Worm (Caenorhabditis elegans): ENCODE data around the gene C34F11.8.

C34F11.8 gene

ce11 chrII:5234728-5235127 lies 24.0 kb upstream of the C34F11.8 start:
- TF ChIP-seq egl-18 (GFP tag; IDR thresholded peaks at IDR 0.05) (no peak), nhr-80 (tag; optimal IDR thresholded peaks at IDR 0.05) (peak; percentile 52), cebp-1 (GFP tag; IDR thresholded peaks at IDR 0.05) (no peak), cebp-1 (tag; optimal IDR thresholded peaks at IDR 0.05) (peak; percentile 74)

DNA sequence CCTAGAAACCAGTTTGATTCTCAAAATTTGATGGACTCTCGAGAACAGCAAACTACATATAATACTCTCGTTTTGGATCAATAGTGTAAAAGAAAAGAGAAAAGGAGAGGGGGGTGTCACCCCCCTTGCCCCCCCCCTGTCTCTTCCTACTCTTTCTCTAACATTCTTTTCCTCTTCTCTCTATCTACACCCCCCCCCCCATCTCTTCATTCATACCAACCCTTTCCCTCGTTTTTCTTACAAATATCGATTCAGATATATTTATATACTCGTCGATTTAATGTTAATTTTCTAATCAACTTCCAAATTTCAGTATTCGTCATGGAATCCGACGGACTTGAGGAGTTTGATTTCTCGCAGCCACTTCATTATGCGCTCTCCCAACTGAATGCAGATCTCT lies 20.3 kb upstream of the C34F11.8 start, which contains the start of gene EGAP2.1:
EGAP2.1 (plus strand) TSS at position 301 of the 400 bp plus-strand sequence.
- TF ChIP-seq F10E7.11 (tag; optimal IDR thresholded peaks at IDR 0.05): no peak
- TF ChIP-seq dpl-1 (GFP tag; optimal IDR thresholded peaks at IDR 0.05): no peak
- no peak for TF ChIP-seq tbp1 (GFP tag; optimal IDR thresholded peaks at IDR 0.05)
- TF ChIP-seq F23B12.7 (tag; optimal IDR thresholded peaks at IDR 0.05; ENCODE audit: insufficient read depth): no peak
- no peak for TF ChIP-seq zfh-2 (GFP tag; conservative IDR thresholded peaks at IDR 0.05)
- TF ChIP-seq T07F8.4 (tag; optimal IDR thresholded peaks at IDR 0.05): no peak
- no peak for TF ChIP-seq nhr-90 (tag; optimal IDR thresholded peaks at IDR 0.05)
- TF ChIP-seq Y56A3A.18 (GFP tag; IDR thresholded peaks at IDR 0.05): no peak
- no peak for TF ChIP-seq hlh-26 (GFP tag; conservative IDR thresholded peaks at IDR 0.05)

ce11 chrII:5229596-5229995 lies 18.8 kb upstream of the C34F11.8 start, which contains the start of gene EGAP2.2:
TSS of gene EGAP2.2 (plus strand) at chrII:5229896.
- TF ChIP-seq pbrm-1 (GFP tag; IDR thresholded peaks at IDR 0.05) (no peak), egl-18 (GFP tag; IDR thresholded peaks at IDR 0.05) (0 out of 2 replicates have a peak, but pooled peaks have one; percentile 50)

ce11 chrII:5228662-5229061 lies 17.9 kb upstream of the C34F11.8 start:
- TF ChIP-seq nfya-1 (tag; optimal IDR thresholded peaks at IDR 0.05; ENCODE audit: borderline replicate concordance, insufficient read depth) (no peak), egl-18 (GFP tag; IDR thresholded peaks at IDR 0.05) (no peak), F37B4.10 (GFP tag; IDR thresholded peaks at IDR 0.05) (no peak), pbrm-1 (GFP tag; IDR thresholded peaks at IDR 0.05) (no peak), snpc-3.4 (tag; optimal IDR thresholded peaks at IDR 0.05) (no peak), lag-1 (GFP tag; IDR thresholded peaks at IDR 0.05) (no peak), ztf-26 (tag; optimal IDR thresholded peaks at IDR 0.05) (no peak), nhr-27 (tag; optimal IDR thresholded peaks at IDR 0.05) (no peak), snpc-1.1 (tag; optimal IDR thresholded peaks at IDR 0.05; ENCODE audit: insufficient read depth) (no peak), hmg-1.2 (GFP tag; IDR thresholded peaks at IDR 0.05) (no peak), B0336.3 (GFP tag; IDR thresholded peaks at IDR 0.05) (no peak), lsl-1 (GFP tag; optimal IDR thresholded peaks at IDR 0.05) (no peak), attf-5 (GFP tag; optimal IDR thresholded peaks at IDR 0.05) (no peak), athp-1 (tag; optimal IDR thresholded peaks at IDR 0.05) (no peak), mes-4 (tag; optimal IDR thresholded peaks at IDR 0.05) (no peak), T07F8.4 (tag; optimal IDR thresholded peaks at IDR 0.05) (no peak), fkh-3 (tag; optimal IDR thresholded peaks at IDR 0.05) (no peak), sdz-38 (tag; optimal IDR thresholded peaks at IDR 0.05) (no peak)

DNA sequence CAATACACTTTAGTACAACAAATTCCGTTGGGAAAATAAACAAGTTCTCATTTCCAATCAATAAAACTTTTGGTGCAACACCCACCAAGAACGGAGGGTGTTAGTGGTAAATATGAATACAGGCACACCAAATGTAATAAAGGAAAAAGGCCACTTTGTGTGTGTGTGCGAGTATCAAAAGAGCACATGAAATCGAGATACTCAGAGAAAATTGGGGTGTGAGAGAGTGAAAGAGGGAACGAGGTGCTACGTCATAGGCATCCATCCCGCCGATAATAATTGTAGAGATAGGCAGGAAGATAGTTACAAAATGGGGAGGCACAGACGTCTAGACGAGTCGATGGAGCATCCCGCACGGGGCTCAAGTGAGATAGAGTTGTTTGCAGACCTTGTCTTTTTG lies 17.0 kb upstream of the C34F11.8 start:
- TF ChIP-seq B0336.3 (GFP tag; IDR thresholded peaks at IDR 0.05): 0 out of 2 replicates have a peak, but pooled peaks have one; percentile 21
- TF ChIP-seq hmg-1.2 (GFP tag; IDR thresholded peaks at IDR 0.05): peak; percentile 77
- TF ChIP-seq bed-1 (GFP tag; IDR thresholded peaks at IDR 0.05): no peak
- no peak for TF ChIP-seq cebp-1 (GFP tag; IDR thresholded peaks at IDR 0.05)
- TF ChIP-seq cebp-1 (tag; optimal IDR thresholded peaks at IDR 0.05): peak; percentile 21
- peak; percentile 55 for TF ChIP-seq nhr-80 (tag; optimal IDR thresholded peaks at IDR 0.05)
- no peak for TF ChIP-seq dpl-1 (GFP tag; optimal IDR thresholded peaks at IDR 0.05)
